Worm (Caenorhabditis elegans): ENCODE results near the gene srp-1.

srp-1 gene

ce11 chrV:774875-775359 is 21.8 kb downstream of the srp-1 start, which contains the start of gene srbc-58:
Gene srbc-58, plus strand, starts transcription at chrV:774995.
- TF ChIP-seq tbx-37 (GFP tag; conservative IDR thresholded peaks at IDR 0.05) (no peak), sea-1 (GFP tag; conservative IDR thresholded peaks at IDR 0.05) (0 out of 2 replicates have a peak, but pooled peaks have one; percentile 44), aly-1 (tag; optimal IDR thresholded peaks at IDR 0.05) (no peak)

- TF ChIP-seq ets-7 (tag; optimal IDR thresholded peaks at IDR 0.05) (no peak), hmg-4 (GFP tag; optimal IDR thresholded peaks at IDR 0.05) (no peak), hnd-1 (tag; optimal IDR thresholded peaks at IDR 0.05) (no peak), pes-1 (GFP tag; IDR thresholded peaks at IDR 0.05) (no peak), ceh-36 (tag; optimal IDR thresholded peaks at IDR 0.05) (no peak), tbx-37 (GFP tag; conservative IDR thresholded peaks at IDR 0.05) (no peak), ceh-13 (GFP tag; optimal IDR thresholded peaks at IDR 0.05) (no peak), flt-1 (GFP tag; IDR thresholded peaks at IDR 0.05) (no peak)
Observed at ce11 chrV:777285-777684, 24.2 kb downstream of the srp-1 start, which contains the start of gene R09E12.9. Gene R09E12.9, plus strand, starts transcription at chrV:777600.

ce11 chrV:778339-778738 is 25.3 kb downstream of the srp-1 start, which contains the start of gene srbc-59:
Gene srbc-59, plus strand, starts transcription at chrV:778639.
- TF ChIP-seq ama-1 (optimal IDR thresholded peaks at IDR 0.05) (no peak), hmbx-1 (tag; optimal IDR thresholded peaks at IDR 0.05) (no peak), F13C5.2 (tag; optimal IDR thresholded peaks at IDR 0.05) (no peak), flt-1 (GFP tag; IDR thresholded peaks at IDR 0.05) (no peak), ceh-13 (GFP tag; optimal IDR thresholded peaks at IDR 0.05) (no peak), hnd-1 (tag; optimal IDR thresholded peaks at IDR 0.05) (no peak), ceh-36 (tag; optimal IDR thresholded peaks at IDR 0.05) (no peak), B0310.2 (tag; optimal IDR thresholded peaks at IDR 0.05) (no peak), tbx-37 (GFP tag; conservative IDR thresholded peaks at IDR 0.05) (no peak), tbx-11 (GFP tag; IDR thresholded peaks at IDR 0.05) (no peak), scrt-1 (GFP tag; IDR thresholded peaks at IDR 0.05) (no peak), ets-7 (tag; optimal IDR thresholded peaks at IDR 0.05) (no peak), sea-1 (GFP tag; conservative IDR thresholded peaks at IDR 0.05) (no peak), pes-1 (GFP tag; IDR thresholded peaks at IDR 0.05) (no peak), tra-4 (tag; optimal IDR thresholded peaks at IDR 0.05) (no peak), aly-1 (tag; optimal IDR thresholded peaks at IDR 0.05) (no peak), hmg-4 (GFP tag; optimal IDR thresholded peaks at IDR 0.05) (no peak)

ce11 chrV:779999-780398 is 26.9 kb downstream of the srp-1 start, which contains the start of gene srbc-60:
Gene srbc-60, plus strand, starts transcription at chrV:780299.
- TF ChIP-seq ama-1 (optimal IDR thresholded peaks at IDR 0.05) (no peak), scrt-1 (GFP tag; IDR thresholded peaks at IDR 0.05) (no peak), hnd-1 (tag; optimal IDR thresholded peaks at IDR 0.05) (no peak), hmbx-1 (tag; optimal IDR thresholded peaks at IDR 0.05) (no peak), pes-1 (GFP tag; IDR thresholded peaks at IDR 0.05) (no peak), tbx-11 (GFP tag; IDR thresholded peaks at IDR 0.05) (no peak), ceh-13 (GFP tag; optimal IDR thresholded peaks at IDR 0.05) (no peak), ceh-36 (tag; optimal IDR thresholded peaks at IDR 0.05) (no peak), tra-4 (tag; optimal IDR thresholded peaks at IDR 0.05) (no peak), ets-7 (tag; optimal IDR thresholded peaks at IDR 0.05) (no peak), F13C5.2 (tag; optimal IDR thresholded peaks at IDR 0.05) (no peak), hmg-4 (GFP tag; optimal IDR thresholded peaks at IDR 0.05) (no peak), B0310.2 (tag; optimal IDR thresholded peaks at IDR 0.05) (no peak), aly-1 (tag; optimal IDR thresholded peaks at IDR 0.05) (no peak), tbx-37 (GFP tag; conservative IDR thresholded peaks at IDR 0.05) (no peak), flt-1 (GFP tag; IDR thresholded peaks at IDR 0.05) (no peak), sea-1 (GFP tag; conservative IDR thresholded peaks at IDR 0.05) (no peak)

- no peak for TF ChIP-seq hnd-1 (tag; optimal IDR thresholded peaks at IDR 0.05)
- TF ChIP-seq tbx-11 (GFP tag; IDR thresholded peaks at IDR 0.05) = no peak
- no peak for TF ChIP-seq ceh-36 (tag; optimal IDR thresholded peaks at IDR 0.05)
- TF ChIP-seq pes-1 (GFP tag; IDR thresholded peaks at IDR 0.05) = no peak
Observed at ce11 chrV:782432-782831, 29.3 kb downstream of the srp-1 start, which contains the start of gene srab-16. Gene srab-16, plus strand, starts transcription at chrV:782732.

- no peak for TF ChIP-seq hmbx-1 (tag; optimal IDR thresholded peaks at IDR 0.05)
- TF ChIP-seq tra-4 (tag; optimal IDR thresholded peaks at IDR 0.05) = no peak
- no peak for TF ChIP-seq ets-7 (tag; optimal IDR thresholded peaks at IDR 0.05)
- no peak for TF ChIP-seq pes-1 (GFP tag; IDR thresholded peaks at IDR 0.05)
- no peak for TF ChIP-seq hmg-4 (GFP tag; optimal IDR thresholded peaks at IDR 0.05)
- TF ChIP-seq aly-1 (tag; optimal IDR thresholded peaks at IDR 0.05) = no peak
- no peak for TF ChIP-seq F13C5.2 (tag; optimal IDR thresholded peaks at IDR 0.05)
- TF ChIP-seq scrt-1 (GFP tag; IDR thresholded peaks at IDR 0.05) = no peak
- no peak for TF ChIP-seq ceh-36 (tag; optimal IDR thresholded peaks at IDR 0.05)
Observed at ce11 chrV:794092-794491, 41.0 kb downstream of the srp-1 start.

DNA sequence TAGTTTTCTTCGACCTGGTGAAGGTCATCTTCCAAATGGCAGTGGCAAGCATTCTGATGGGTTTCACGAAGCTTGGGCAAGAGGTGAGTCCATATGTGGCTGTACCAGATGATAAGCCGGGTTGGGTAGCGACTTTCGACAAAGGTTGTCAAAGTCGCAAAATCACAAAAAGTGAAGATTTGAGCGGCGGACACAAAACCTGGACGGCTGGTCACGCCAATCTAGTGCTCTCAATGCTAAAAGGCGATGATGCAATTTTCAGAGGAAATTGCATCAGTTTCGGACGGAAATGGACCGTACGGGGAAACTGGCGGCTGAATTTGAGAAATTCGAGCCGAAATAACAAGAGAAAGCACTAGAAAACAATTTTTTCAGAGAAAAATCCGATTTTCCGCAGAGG is 44.2 kb downstream of the srp-1 start:
- TF ChIP-seq aly-1 (tag; optimal IDR thresholded peaks at IDR 0.05) = no peak
- no peak for TF ChIP-seq sea-1 (GFP tag; conservative IDR thresholded peaks at IDR 0.05)

DNA sequence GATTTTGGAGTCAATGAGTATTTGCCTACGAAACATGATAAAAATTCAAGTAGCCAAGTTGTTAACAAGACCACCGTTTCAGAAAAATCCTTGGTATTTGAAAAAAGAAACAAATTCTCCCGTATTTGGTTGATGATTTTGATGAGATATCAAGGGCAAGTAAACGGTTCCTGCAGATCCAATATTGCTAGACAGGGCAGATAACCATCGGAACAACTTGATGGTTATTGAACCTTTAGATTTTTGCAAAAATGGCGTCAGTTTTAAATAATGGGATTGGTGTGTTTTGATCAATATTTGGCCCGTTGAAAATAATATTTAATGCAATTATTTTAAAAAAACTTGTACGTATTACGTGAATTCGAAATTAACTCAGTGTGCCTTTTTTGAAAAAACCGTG is 47.2 kb downstream of the srp-1 start:
- TF ChIP-seq ama-1 (optimal IDR thresholded peaks at IDR 0.05) (no peak), tbx-37 (GFP tag; conservative IDR thresholded peaks at IDR 0.05) (no peak), B0310.2 (tag; optimal IDR thresholded peaks at IDR 0.05) (no peak), pes-1 (GFP tag; IDR thresholded peaks at IDR 0.05) (no peak), tbx-11 (GFP tag; IDR thresholded peaks at IDR 0.05) (no peak), ets-7 (tag; optimal IDR thresholded peaks at IDR 0.05) (no peak), sea-1 (GFP tag; conservative IDR thresholded peaks at IDR 0.05) (no peak), hmbx-1 (tag; optimal IDR thresholded peaks at IDR 0.05) (no peak), ceh-36 (tag; optimal IDR thresholded peaks at IDR 0.05) (no peak), hnd-1 (tag; optimal IDR thresholded peaks at IDR 0.05) (no peak), ceh-13 (GFP tag; optimal IDR thresholded peaks at IDR 0.05) (no peak), aly-1 (tag; optimal IDR thresholded peaks at IDR 0.05) (no peak), flt-1 (GFP tag; IDR thresholded peaks at IDR 0.05) (no peak), hmg-4 (GFP tag; optimal IDR thresholded peaks at IDR 0.05) (no peak), scrt-1 (GFP tag; IDR thresholded peaks at IDR 0.05) (no peak)
